Worm (Caenorhabditis elegans): Measurements from ENCODE around the gene C13F10.7.
A peak's percentile ranks its signal among the peaks of the same experiment; 100 is the strongest.

The C13F10.7 gene

ce11 chrV:7201353-7201752, 21.7 kb downstream of the C13F10.7 start:
- TF ChIP-seq ahr-1 (tag; optimal IDR thresholded peaks at IDR 0.05) (no peak), fax-1 (tag; optimal IDR thresholded peaks at IDR 0.05) (no peak), nfya-1 (tag; optimal IDR thresholded peaks at IDR 0.05) (no peak), ceh-31 (tag; optimal IDR thresholded peaks at IDR 0.05) (no peak), ceh-14 (tag; optimal IDR thresholded peaks at IDR 0.05) (no peak), tbx-7 (tag; optimal IDR thresholded peaks at IDR 0.05) (no peak), fkh-6 (tag; optimal IDR thresholded peaks at IDR 0.05) (no peak), C08G9.2 (tag; optimal IDR thresholded peaks at IDR 0.05) (no peak), hlh-30 (tag; optimal IDR thresholded peaks at IDR 0.05; ENCODE audit: insufficient read depth) (no peak), pros-1 (tag; optimal IDR thresholded peaks at IDR 0.05) (no peak), ceh-19 (GFP tag; optimal IDR thresholded peaks at IDR 0.05) (no peak)

DNA sequence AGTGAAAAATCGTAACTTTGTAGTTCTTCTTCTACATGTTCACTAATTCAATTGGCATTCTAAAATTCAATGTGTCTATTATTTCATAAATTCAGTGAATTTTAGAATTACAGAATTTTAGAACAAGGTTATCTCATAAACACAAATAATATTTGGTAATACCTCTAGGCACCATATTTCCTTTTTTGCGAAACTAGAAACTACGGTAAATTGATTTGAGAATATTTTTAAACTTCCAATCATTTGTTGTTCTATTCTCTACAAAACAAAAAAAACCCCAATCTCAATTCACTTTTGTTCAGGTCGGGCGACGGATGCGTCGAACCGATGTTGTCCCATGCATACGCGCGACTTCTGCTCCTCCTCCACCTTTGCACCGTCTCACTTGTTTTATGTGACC, 23.1 kb downstream of the C13F10.7 start, which contains the start of gene F09G2.1:
Gene F09G2.1, plus strand, starts transcription at position 301 of the 400 bp plus-strand sequence.
- no peak for TF ChIP-seq pag-3 (tag; optimal IDR thresholded peaks at IDR 0.05; ENCODE audit: borderline replicate concordance)

ce11 chrV:7199077-7199476, 24.0 kb downstream of the C13F10.7 start:
- TF ChIP-seq unc-42 (tag; optimal IDR thresholded peaks at IDR 0.05) (no peak), gmeb-2 (tag; optimal IDR thresholded peaks at IDR 0.05) (no peak), rnt-1 (tag; optimal IDR thresholded peaks at IDR 0.05) (no peak), ceh-2 (tag; optimal IDR thresholded peaks at IDR 0.05) (no peak), pha-2 (tag; optimal IDR thresholded peaks at IDR 0.05) (no peak), fkh-6 (tag; optimal IDR thresholded peaks at IDR 0.05) (no peak), npax-4 (tag; optimal IDR thresholded peaks at IDR 0.05) (no peak), nhr-232 (tag; optimal IDR thresholded peaks at IDR 0.05) (no peak), ttx-3 (tag; optimal IDR thresholded peaks at IDR 0.05) (no peak), C38D4.7 (GFP tag; optimal IDR thresholded peaks at IDR 0.05) (no peak), ceh-48 (tag; optimal IDR thresholded peaks at IDR 0.05) (no peak), ceh-34 (tag; optimal IDR thresholded peaks at IDR 0.05) (no peak), lim-6 (tag; optimal IDR thresholded peaks at IDR 0.05) (no peak), madf-2 (tag; optimal IDR thresholded peaks at IDR 0.05) (no peak)

DNA sequence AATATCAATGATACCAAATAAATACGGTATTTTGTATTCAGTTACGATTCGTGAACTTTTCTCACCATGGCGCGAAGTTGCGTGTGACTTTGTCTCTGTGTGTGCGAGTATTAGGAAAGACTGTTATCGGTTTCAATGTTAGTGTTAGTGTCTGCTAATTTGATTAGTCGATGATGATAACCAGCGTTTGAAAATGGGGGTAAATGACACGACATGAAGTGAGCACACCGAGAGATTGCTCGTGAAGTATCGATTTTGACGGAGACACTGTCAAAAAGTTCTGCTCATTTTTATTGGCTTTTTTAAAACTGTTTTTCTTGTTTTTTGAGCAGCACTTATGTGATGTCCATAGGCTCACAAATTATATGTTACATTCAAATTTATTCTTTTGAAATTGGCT, 24.6 kb downstream of the C13F10.7 start:
- TF ChIP-seq ama-1 (optimal IDR thresholded peaks at IDR 0.05) (peak; percentile 40), npax-4 (tag; optimal IDR thresholded peaks at IDR 0.05) (no peak)

DNA sequence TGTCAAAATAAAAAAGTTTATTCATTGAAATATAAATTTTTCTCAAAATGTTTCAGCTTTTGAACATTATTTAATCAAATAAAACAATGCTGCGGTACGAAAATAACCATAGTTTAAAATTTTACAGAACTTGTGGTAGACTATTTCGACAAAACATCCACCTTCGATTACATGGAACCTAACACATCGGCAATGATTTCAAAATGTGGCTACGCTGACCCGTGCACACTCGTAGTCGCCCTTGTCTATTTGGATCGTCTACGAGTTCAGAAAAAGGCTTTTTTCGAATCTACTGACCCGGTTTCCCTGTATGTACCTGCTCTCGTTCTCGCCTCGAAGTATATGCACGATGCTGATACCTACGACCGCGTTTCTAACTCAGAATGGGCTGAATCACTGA, 26.0 kb downstream of the C13F10.7 start:
- TF ChIP-seq nfya-1 (tag; optimal IDR thresholded peaks at IDR 0.05) (no peak), F13H6.1 (tag; optimal IDR thresholded peaks at IDR 0.05) (no peak), pha-2 (tag; optimal IDR thresholded peaks at IDR 0.05) (no peak), ceh-14 (tag; optimal IDR thresholded peaks at IDR 0.05) (no peak), dmd-4 (tag; optimal IDR thresholded peaks at IDR 0.05; ENCODE audit: borderline replicate concordance) (no peak), ceh-6 (GFP tag; optimal IDR thresholded peaks at IDR 0.05) (no peak), ceh-22 (tag; optimal IDR thresholded peaks at IDR 0.05) (no peak), ztf-16 (tag; optimal IDR thresholded peaks at IDR 0.05) (no peak), lin-11 (tag; optimal IDR thresholded peaks at IDR 0.05) (no peak), rnt-1 (tag; optimal IDR thresholded peaks at IDR 0.05) (no peak)

ce11 chrV:7196498-7196966, 26.5 kb downstream of the C13F10.7 start, which contains the start of gene F09G2.2:
F09G2.2 (plus strand) TSS chrV:7196916.
- TF ChIP-seq unc-55 (GFP tag; optimal IDR thresholded peaks at IDR 0.05): peak; percentile 73
- no peak for TF ChIP-seq ahr-1 (tag; optimal IDR thresholded peaks at IDR 0.05)
- TF ChIP-seq ets-4 (tag; optimal IDR thresholded peaks at IDR 0.05): no peak
- peak; percentile 23 for TF ChIP-seq madf-2 (tag; optimal IDR thresholded peaks at IDR 0.05)
- peak; percentile 31 for TF ChIP-seq elt-2 (tag; optimal IDR thresholded peaks at IDR 0.05)
- no peak for TF ChIP-seq ceh-9 (tag; optimal IDR thresholded peaks at IDR 0.05)
- TF ChIP-seq tbx-2 (tag; optimal IDR thresholded peaks at IDR 0.05): peak; percentile 64
- peak; percentile 1 for TF ChIP-seq ceh-14 (tag; optimal IDR thresholded peaks at IDR 0.05)
- TF ChIP-seq nfya-1 (tag; optimal IDR thresholded peaks at IDR 0.05): peak; percentile 88
- peak; percentile 25 for TF ChIP-seq ref-2 (tag; optimal IDR thresholded peaks at IDR 0.05)
- TF ChIP-seq ceh-19 (GFP tag; optimal IDR thresholded peaks at IDR 0.05): no peak
- TF ChIP-seq ceh-30 (tag; optimal IDR thresholded peaks at IDR 0.05): peak; percentile 17
- peak; percentile 58 for TF ChIP-seq unc-42 (tag; optimal IDR thresholded peaks at IDR 0.05)
- peak; percentile 43 for TF ChIP-seq hlh-30 (tag; optimal IDR thresholded peaks at IDR 0.05; ENCODE audit: insufficient read depth)
- TF ChIP-seq fax-1 (tag; optimal IDR thresholded peaks at IDR 0.05): no peak
- peak; percentile 42 for TF ChIP-seq dve-1 (tag; optimal IDR thresholded peaks at IDR 0.05)
- TF ChIP-seq ceh-34 (tag; optimal IDR thresholded peaks at IDR 0.05): peak; percentile 39
- peak; percentile 20 for TF ChIP-seq pros-1 (tag; optimal IDR thresholded peaks at IDR 0.05)
- TF ChIP-seq ceh-31 (tag; optimal IDR thresholded peaks at IDR 0.05): peak; percentile 72
- TF ChIP-seq fkh-6 (tag; optimal IDR thresholded peaks at IDR 0.05): no peak
- TF ChIP-seq rnt-1 (tag; optimal IDR thresholded peaks at IDR 0.05): peak; percentile 50
- peak; percentile 48 for TF ChIP-seq ceh-18 (tag; optimal IDR thresholded peaks at IDR 0.05)

Measured in whole organism, late embryonic.